Worm (Caenorhabditis elegans) whole organism, L2 larva: Measurements from ENCODE around the gene AC3.12.

Experiments used
- aly-2 ChIP-seq: fragments of 150-350 bp; optimal IDR thresholded peaks from 2 replicates; lab custom pipeline; 2014; ENCODE audit warnings: missing biosample characterization, missing genetic modification characterization
- blmp-1 ChIP-seq: sonication (generic microtip); optimal IDR thresholded peaks from 2 replicates; lab custom pipeline; 2017; ENCODE audit warnings: missing genetic modification characterization, mild to moderate bottlenecking, missing compliant biosample characterization, antibody characterized with exemption, moderate library complexity; ENCODE audit not compliant: insufficient read depth
- crh-2 ChIP-seq: sonication (generic microtip); optimal IDR thresholded peaks from 2 replicates; lab custom pipeline; 2017; ENCODE audit warnings: missing biosample characterization, missing genetic modification characterization
- gmeb-1 ChIP-seq: fragments of 150-350 bp; optimal IDR thresholded peaks from 2 replicates; lab custom pipeline; 2014; ENCODE audit warnings: missing biosample characterization, missing genetic modification characterization
- nhr-11 ChIP-seq: fragments of 150-350 bp; optimal IDR thresholded peaks from 2 replicates; lab custom pipeline; 2014; ENCODE audit warnings: missing biosample characterization, missing genetic modification characterization
- nhr-12 ChIP-seq: fragments of 150-350 bp; optimal IDR thresholded peaks from 2 replicates; lab custom pipeline; 2014; ENCODE audit warnings: missing biosample characterization, missing genetic modification characterization
- nhr-77 ChIP-seq: fragments of 150-350 bp; optimal IDR thresholded peaks from 2 replicates; lab custom pipeline; 2014; ENCODE audit warnings: missing biosample characterization, missing genetic modification characterization
- snpc-4 ChIP-seq: fragments of 150-350 bp; optimal IDR thresholded peaks from 2 replicates; lab custom pipeline; 2014; ENCODE audit warnings: missing biosample characterization, missing genetic modification characterization
- unc-62 ChIP-seq: fragments of 150-350 bp; optimal IDR thresholded peaks from 2 replicates; lab custom pipeline; 2014; ENCODE audit warnings: missing biosample characterization, missing genetic modification reagents, missing genetic modification characterization
- zag-1 ChIP-seq: fragments of 150-350 bp; optimal IDR thresholded peaks from 2 replicates; lab custom pipeline; 2014; ENCODE audit warnings: missing biosample characterization, missing genetic modification characterization
- ztf-11 ChIP-seq: sonication (generic microtip); optimal IDR thresholded peaks from 2 replicates; lab custom pipeline; 2017; ENCODE audit warnings: missing biosample characterization, missing genetic modification characterization
- ztf-4 ChIP-seq: fragments of 150-350 bp; optimal IDR thresholded peaks from 2 replicates; lab custom pipeline; 2014; ENCODE audit warnings: missing biosample characterization, missing genetic modification characterization

- no peak for TF ChIP-seq blmp-1
- no peak for TF ChIP-seq unc-62 (GFP tag; lab: Kevin White, UChicago)
- TF ChIP-seq nhr-11 (tag; lab: Kevin White, UChicago), result no peak
- no peak for TF ChIP-seq nhr-12 (tag; lab: Kevin White, UChicago)
- no peak for TF ChIP-seq ztf-4 (tag; lab: Kevin White, UChicago)
- TF ChIP-seq zag-1 (tag; lab: Kevin White, UChicago), result no peak
- TF ChIP-seq nhr-77 (tag; lab: Kevin White, UChicago), result no peak
- no peak for TF ChIP-seq crh-2
- no peak for TF ChIP-seq ztf-11 (tag; lab: Kevin White, UChicago)
- no peak for TF ChIP-seq snpc-4 (tag; lab: Kevin White, UChicago)
- no peak for TF ChIP-seq gmeb-1 (tag; lab: Kevin White, UChicago)
- TF ChIP-seq aly-2 (tag; lab: Kevin White, UChicago), result no peak
These were observed 39.8 kb upstream of the AC3.12 start, which contains the start of gene F15H10.5 for ce11 chrV:10418961-10419360.
